Fruit fly (Drosophila melanogaster): ENCODE results near the gene Alp11.

Gene Alp11

dm6 chrX:15622970-15623402 is 35.5 kb downstream of the Alp11 start (continued):
- peak; percentile 76 for TF ChIP-seq lilli (GFP tag; optimal IDR thresholded peaks at IDR 0.05)
- TF ChIP-seq MESR4 (GFP tag; optimal IDR thresholded peaks at IDR 0.05), result no peak
- TF ChIP-seq ase (GFP tag; IDR thresholded peaks at IDR 0.05), result peak; percentile 78
- peak; percentile 3 to 71 for TF ChIP-seq bsh (GFP tag; optimal IDR thresholded peaks at IDR 0.05)
- peak; percentile 32; the same call in 1 of the 2 replicates for TF ChIP-seq Doc2 (GFP tag; IDR thresholded peaks at IDR 0.05)
- peak; percentile 43 for TF ChIP-seq luna (GFP tag; optimal IDR thresholded peaks at IDR 0.05)
- TF ChIP-seq CG8388 (GFP tag; optimal IDR thresholded peaks at IDR 0.05), result peak; percentile 55
- TF ChIP-seq CG13287 (GFP tag; IDR thresholded peaks at IDR 0.05; ENCODE audit: partially characterized antibody), result no peak
- no peak for TF ChIP-seq hkb (optimal IDR thresholded peaks at IDR 0.05)
- peak; percentile 92 for TF ChIP-seq hkb (GFP tag; IDR thresholded peaks at IDR 0.05)
- TF ChIP-seq ssp (GFP tag; IDR thresholded peaks at IDR 0.05), result peak; percentile 70
- TF ChIP-seq kay (GFP tag; optimal IDR thresholded peaks at IDR 0.05), result peak; percentile 50
- TF ChIP-seq tx (GFP tag; optimal IDR thresholded peaks at IDR 0.05), result peak; percentile 54
- no peak for TF ChIP-seq CG6854 (GFP tag; optimal IDR thresholded peaks at IDR 0.05)
- no peak for TF ChIP-seq CG1832 (GFP tag; optimal IDR thresholded peaks at IDR 0.05)
- peak; percentile 93 for TF ChIP-seq slbo (GFP tag; IDR thresholded peaks at IDR 0.05)
- TF ChIP-seq Hmr (GFP tag; optimal IDR thresholded peaks at IDR 0.05), result peak; percentile 76
- no peak for TF ChIP-seq ftz-f1 (GFP tag; optimal IDR thresholded peaks at IDR 0.05)
- peak; percentile 95 for TF ChIP-seq Rfx (GFP tag; IDR thresholded peaks at IDR 0.05)
- peak; percentile 57 for TF ChIP-seq CG16863 (GFP tag; optimal IDR thresholded peaks at IDR 0.05)
- no peak for TF ChIP-seq CG15073 (GFP tag; optimal IDR thresholded peaks at IDR 0.05)
- no peak for TF ChIP-seq br (optimal IDR thresholded peaks at IDR 0.05)
- TF ChIP-seq Atf6 (GFP tag; IDR thresholded peaks at IDR 0.05), result peak; percentile 86
- peak; percentile 73 for TF ChIP-seq CG2712 (tag; optimal IDR thresholded peaks at IDR 0.05)
- peak; percentile 64 for TF ChIP-seq klu (GFP tag; IDR thresholded peaks at IDR 0.05)
- peak; percentile 31 for TF ChIP-seq CkIIα-i1 (GFP tag; IDR thresholded peaks at IDR 0.05)
- peak; percentile 91 for TF ChIP-seq Ada2b (GFP tag; IDR thresholded peaks at IDR 0.05)
- TF ChIP-seq CG18476 (GFP tag; optimal IDR thresholded peaks at IDR 0.05), result peak; percentile 49
- TF ChIP-seq Pdp1 (GFP tag; optimal IDR thresholded peaks at IDR 0.05), result peak; percentile 73 to 88
- peak; percentile 47 for TF ChIP-seq odd (GFP tag; optimal IDR thresholded peaks at IDR 0.05)
- peak; percentile 32 for TF ChIP-seq CG18011 (GFP tag; optimal IDR thresholded peaks at IDR 0.05)
- peak; percentile 7 for TF ChIP-seq CG8290 (GFP tag; optimal IDR thresholded peaks at IDR 0.05)
- TF ChIP-seq CG8290 (tag; optimal IDR thresholded peaks at IDR 0.05), result peak in 1 of 2 experiments; percentile 95
- TF ChIP-seq fu2 (GFP tag; optimal IDR thresholded peaks at IDR 0.05), result peak; percentile 73
- peak; percentile 80 for TF ChIP-seq zfh2 (GFP tag; optimal IDR thresholded peaks at IDR 0.05)
- TF ChIP-seq CG10267 (tag; optimal IDR thresholded peaks at IDR 0.05), result peak; percentile 52
- TF ChIP-seq CG11247 (GFP tag; IDR thresholded peaks at IDR 0.05), result peak; percentile 83
- TF ChIP-seq eyg (GFP tag; optimal IDR thresholded peaks at IDR 0.05), result peak; percentile 56
- peak; percentile 72 for TF ChIP-seq CG4820 (GFP tag; optimal IDR thresholded peaks at IDR 0.05)
- peak; percentile 73 for TF ChIP-seq Sox100B (GFP tag; optimal IDR thresholded peaks at IDR 0.05)
- no peak for TF ChIP-seq sna (GFP tag; IDR thresholded peaks at IDR 0.05; ENCODE audit: partially characterized antibody)
- TF ChIP-seq Bteb2 (GFP tag; optimal IDR thresholded peaks at IDR 0.05), result peak; percentile 30
- peak; percentile 26 for TF ChIP-seq CG17802 (tag; optimal IDR thresholded peaks at IDR 0.05)
- TF ChIP-seq sob (GFP tag; IDR thresholded peaks at IDR 0.05), result peak; percentile 87
- TF ChIP-seq sim (GFP tag; IDR thresholded peaks at IDR 0.05), result peak; percentile 25; the same call in 1 of the 2 replicates
- TF ChIP-seq bcd (GFP tag; optimal IDR thresholded peaks at IDR 0.05), result peak; percentile 72
- peak; percentile 25 for TF ChIP-seq CG4328 (GFP tag; optimal IDR thresholded peaks at IDR 0.05)
- no peak for TF ChIP-seq twi (tag; optimal IDR thresholded peaks at IDR 0.05)
- peak; percentile 61 for TF ChIP-seq Deaf1 (tag; optimal IDR thresholded peaks at IDR 0.05)
- peak; percentile 22 for TF ChIP-seq CG13123 (GFP tag; optimal IDR thresholded peaks at IDR 0.05)
- TF ChIP-seq Stat92E (GFP tag; optimal IDR thresholded peaks at IDR 0.05), result no peak
- peak; percentile 25 for TF ChIP-seq Ets97D (GFP tag; optimal IDR thresholded peaks at IDR 0.05)

Measured in whole organism, embryonic.